Worm (Caenorhabditis elegans): ENCODE measurements around the gene acr-3.
A peak's percentile ranks its signal among the peaks of the same experiment; 100 is the strongest.

Gene acr-3

ce11 chrX:6744978-6745377 is 35.6 kb downstream of the acr-3 start:
- peak; percentile 26 for TF ChIP-seq him-1 (tag; optimal IDR thresholded peaks at IDR 0.05)
- no peak for TF ChIP-seq W03F9.2 (tag; optimal IDR thresholded peaks at IDR 0.05)

DNA sequence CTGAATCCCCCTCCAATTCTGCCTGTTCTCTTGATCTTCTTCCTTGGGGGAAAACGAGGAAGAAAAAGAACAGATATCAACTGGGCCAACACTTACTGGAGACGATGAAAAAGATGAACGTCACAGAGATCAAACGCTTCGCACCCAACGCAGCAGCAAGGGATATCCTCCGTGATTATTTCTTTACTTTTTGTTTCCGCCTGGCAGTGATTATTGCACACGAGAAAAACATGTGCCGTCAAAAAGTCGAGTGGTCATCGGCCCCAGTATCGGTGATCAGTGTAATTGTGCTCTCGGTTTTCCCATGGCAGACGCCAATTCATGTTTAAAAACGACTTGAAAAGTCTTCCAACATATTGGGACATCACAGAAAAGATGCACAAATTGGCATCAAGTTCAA is 36.2 kb downstream of the acr-3 start:
- TF ChIP-seq W03F9.2 (tag; optimal IDR thresholded peaks at IDR 0.05): no peak
- no peak for TF ChIP-seq dao-5 (tag; optimal IDR thresholded peaks at IDR 0.05)
- no peak for TF ChIP-seq him-1 (tag; optimal IDR thresholded peaks at IDR 0.05)

- TF ChIP-seq W03F9.2 (tag; optimal IDR thresholded peaks at IDR 0.05) (no peak), him-1 (tag; optimal IDR thresholded peaks at IDR 0.05) (no peak)
These were observed 37.5 kb downstream of the acr-3 start for ce11 chrX:6746849-6747248.

DNA sequence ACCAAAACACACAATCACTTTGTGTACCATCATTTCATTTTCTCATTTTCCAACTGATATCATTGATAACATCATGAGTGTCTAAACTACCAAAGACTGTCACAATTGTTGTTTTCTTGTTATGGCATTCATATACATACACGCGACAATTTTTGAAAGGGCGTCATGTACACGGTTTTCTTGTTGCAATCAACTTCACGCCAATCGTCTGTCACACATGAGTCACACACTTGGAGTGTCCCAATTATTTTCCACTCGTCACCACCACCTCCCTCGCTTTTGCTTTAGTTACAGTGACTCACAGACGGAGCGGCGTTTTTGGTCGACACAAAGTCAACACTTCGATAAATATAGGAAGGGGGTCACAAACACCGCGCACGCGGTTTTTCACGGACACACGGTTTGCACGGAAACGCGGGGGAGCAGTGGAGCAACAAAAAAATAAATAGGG is 38.6 kb downstream of the acr-3 start:
- no peak for TF ChIP-seq dao-5 (tag; optimal IDR thresholded peaks at IDR 0.05)
- no peak for TF ChIP-seq W03F9.2 (tag; optimal IDR thresholded peaks at IDR 0.05)
- no peak for TF ChIP-seq him-1 (tag; optimal IDR thresholded peaks at IDR 0.05)

DNA sequence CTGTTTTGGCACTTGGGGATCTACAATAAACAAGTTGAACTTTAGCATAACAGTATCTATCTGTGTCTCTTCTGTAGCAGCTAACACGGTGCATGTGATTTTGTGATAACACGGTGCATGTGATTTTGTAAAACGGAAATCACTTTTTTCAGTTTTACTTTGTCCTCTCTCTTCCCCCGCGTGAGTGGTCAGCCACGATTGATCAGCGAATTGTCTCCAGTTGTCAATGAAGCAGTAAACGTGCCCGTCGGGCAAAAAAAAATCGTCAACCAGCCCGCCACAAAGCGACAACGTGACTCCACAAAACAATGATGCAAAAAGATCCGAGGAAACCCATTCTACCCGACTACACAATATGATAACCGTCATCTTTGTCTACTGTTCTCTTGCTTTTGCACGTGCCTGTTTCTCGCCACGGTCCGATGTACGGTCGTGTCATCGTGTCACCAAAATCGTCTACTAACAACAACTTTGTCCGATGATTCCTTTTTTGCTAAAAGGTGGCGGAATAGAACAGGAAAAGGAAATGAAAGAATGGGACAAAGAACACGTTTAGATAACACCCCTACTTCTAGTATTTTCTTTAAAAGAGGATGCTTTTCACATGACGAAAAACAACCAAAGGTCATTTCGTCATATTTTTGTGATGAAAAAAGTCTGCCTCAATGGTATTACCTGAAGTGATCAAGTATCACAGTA is 39.9 kb downstream of the acr-3 start:
- TF ChIP-seq him-1 (tag; optimal IDR thresholded peaks at IDR 0.05): no peak
- no peak for TF ChIP-seq W03F9.2 (tag; optimal IDR thresholded peaks at IDR 0.05)
- TF ChIP-seq dao-5 (tag; optimal IDR thresholded peaks at IDR 0.05): no peak

ce11 chrX:6750145-6750544 is 40.8 kb downstream of the acr-3 start:
- TF ChIP-seq him-1 (tag; optimal IDR thresholded peaks at IDR 0.05): peak; percentile 77
- TF ChIP-seq W03F9.2 (tag; optimal IDR thresholded peaks at IDR 0.05): peak; percentile 49
- no peak for TF ChIP-seq dao-5 (tag; optimal IDR thresholded peaks at IDR 0.05)

DNA sequence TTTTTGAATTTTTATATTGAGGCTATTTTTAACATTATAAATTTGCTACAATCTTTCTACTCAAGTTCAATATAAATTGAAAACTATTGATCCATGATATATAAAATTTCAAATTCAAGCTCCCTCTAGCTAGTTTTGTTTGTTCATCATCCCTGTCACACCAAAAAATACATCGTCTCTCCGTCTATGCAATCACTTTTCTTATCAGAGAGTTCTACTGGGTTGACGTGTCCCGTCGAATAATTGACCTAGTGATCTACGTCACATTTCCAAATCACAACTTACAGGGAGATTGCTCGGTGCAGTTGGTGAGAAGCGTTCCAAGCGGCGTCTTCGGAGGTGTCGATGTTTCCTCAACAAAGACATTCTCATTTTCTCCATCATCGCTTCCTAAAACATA is 51.9 kb downstream of the acr-3 start:
- TF ChIP-seq dao-5 (tag; optimal IDR thresholded peaks at IDR 0.05) (no peak), him-1 (tag; optimal IDR thresholded peaks at IDR 0.05) (no peak), W03F9.2 (tag; optimal IDR thresholded peaks at IDR 0.05) (no peak)

DNA sequence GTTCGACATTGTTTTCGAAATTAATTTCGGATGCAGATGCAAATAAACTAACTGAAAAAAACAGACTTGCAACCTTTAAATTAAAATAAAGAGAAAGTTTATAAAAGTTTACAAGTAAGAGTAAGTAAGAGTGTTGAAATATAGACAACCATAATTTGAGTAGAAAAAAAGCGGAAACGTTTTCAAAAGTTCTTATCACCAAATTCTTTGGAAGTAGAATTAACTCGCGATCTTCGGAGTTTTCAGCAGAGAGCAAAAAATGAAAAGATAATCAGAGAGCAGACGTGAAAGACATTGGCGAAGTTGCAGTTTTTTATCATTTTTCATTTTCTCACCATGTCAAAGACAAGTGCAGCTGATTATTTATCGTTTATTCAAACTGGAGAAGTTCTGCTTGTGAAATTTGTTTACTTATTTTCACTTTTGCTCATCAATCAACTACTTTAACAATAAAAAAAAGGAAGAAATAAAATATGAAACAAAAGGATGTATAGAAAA is 52.4 kb downstream of the acr-3 start, which contains the start of gene abts-4:
Gene abts-4, minus strand, starts transcription at position 51 of the 498 bp plus-strand sequence.
- TF ChIP-seq him-1 (tag; optimal IDR thresholded peaks at IDR 0.05) (no peak), W03F9.2 (tag; optimal IDR thresholded peaks at IDR 0.05) (no peak), dao-5 (tag; optimal IDR thresholded peaks at IDR 0.05) (no peak)

All from whole organism, L4/young adult.